Worm (Caenorhabditis elegans): ENCODE measurements around the gene hrpu-2.

ce11 chrIV:2235983-2236382 is 58.3 kb downstream of the hrpu-2 start:
- no peak for TF ChIP-seq snpc-1.1 (tag; optimal IDR thresholded peaks at IDR 0.05; ENCODE audit: insufficient read depth)
- TF ChIP-seq sea-2 (GFP tag; IDR thresholded peaks at IDR 0.05), result no peak
- no peak for TF ChIP-seq lsl-1 (GFP tag; optimal IDR thresholded peaks at IDR 0.05)
- TF ChIP-seq madf-10 (tag; optimal IDR thresholded peaks at IDR 0.05), result no peak
- no peak for TF ChIP-seq fkh-3 (tag; optimal IDR thresholded peaks at IDR 0.05)
- TF ChIP-seq bed-2 (GFP tag; IDR thresholded peaks at IDR 0.05), result no peak
- TF ChIP-seq K12H6.12 (tag; optimal IDR thresholded peaks at IDR 0.05), result no peak
- no peak for TF ChIP-seq lag-1 (GFP tag; IDR thresholded peaks at IDR 0.05)
- no peak for TF ChIP-seq T26A5.8 (tag; optimal IDR thresholded peaks at IDR 0.05)

Measured in whole organism, young adult.